Fruit fly (Drosophila melanogaster): Measurements from ENCODE around the gene Neto.
A peak's percentile ranks its signal among the peaks of the same experiment; 100 is the strongest.

Gene Neto

DNA sequence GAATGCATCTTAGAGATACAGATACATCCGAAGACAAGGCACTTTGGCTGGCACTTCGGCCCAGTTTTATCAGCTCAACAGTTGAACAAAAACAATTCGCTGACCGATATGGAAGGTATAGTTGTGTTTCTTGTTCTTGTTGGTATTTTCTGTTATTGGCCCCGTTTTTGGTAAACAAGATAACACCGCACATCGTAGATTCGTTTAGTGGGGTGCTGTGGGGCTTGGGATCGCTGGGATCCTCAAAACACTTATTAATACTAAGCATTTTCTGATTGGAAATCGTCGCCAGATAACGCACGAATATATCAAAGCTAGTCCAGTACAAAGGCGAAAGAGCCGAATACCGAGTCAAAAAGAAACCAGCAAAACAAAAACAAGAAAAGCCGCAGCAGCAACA is 42.1 kb upstream of the Neto start:
- TF ChIP-seq Snoo (tag; optimal IDR thresholded peaks at IDR 0.05) = no peak
- no peak for TF ChIP-seq CG4496 (GFP tag; IDR thresholded peaks at IDR 0.05)
- TF ChIP-seq rn (GFP tag; IDR thresholded peaks at IDR 0.05) = no peak
- TF ChIP-seq gl (tag; optimal IDR thresholded peaks at IDR 0.05) = peak; percentile 15
- TF ChIP-seq CG15710 (tag; optimal IDR thresholded peaks at IDR 0.05) = no peak
- TF ChIP-seq CG9948 (tag; optimal IDR thresholded peaks at IDR 0.05) = no peak
- no peak for TF ChIP-seq CG8159 (tag; optimal IDR thresholded peaks at IDR 0.05)
- TF ChIP-seq CG10348 (GFP tag; IDR thresholded peaks at IDR 0.05) = no peak
- no peak for TF ChIP-seq D1 (tag; optimal IDR thresholded peaks at IDR 0.05)
- TF ChIP-seq CG17806 (tag; optimal IDR thresholded peaks at IDR 0.05) = no peak
- peak; percentile 68 for TF ChIP-seq EcR (GFP tag; optimal IDR thresholded peaks at IDR 0.05)
- no peak for TF ChIP-seq CG8301 (tag; optimal IDR thresholded peaks at IDR 0.05)
- no peak for TF ChIP-seq Pif1B (GFP tag; optimal IDR thresholded peaks at IDR 0.05)
- TF ChIP-seq CG14655 (GFP tag; optimal IDR thresholded peaks at IDR 0.05) = no peak
- TF ChIP-seq CG13204 (GFP tag; optimal IDR thresholded peaks at IDR 0.05) = no peak
- TF ChIP-seq CG34367 (tag; optimal IDR thresholded peaks at IDR 0.05) = no peak
- TF ChIP-seq Pif1A (GFP tag; optimal IDR thresholded peaks at IDR 0.05) = no peak
- TF ChIP-seq CG32121 (GFP tag; IDR thresholded peaks at IDR 0.05) = no peak
- peak; percentile 6; the same call in 1 of the 2 replicates for TF ChIP-seq Ets98B (GFP tag; IDR thresholded peaks at IDR 0.05)
- no peak for TF ChIP-seq fd96Ca (GFP tag; IDR thresholded peaks at IDR 0.05)
- TF ChIP-seq CG12605 (GFP tag; IDR thresholded peaks at IDR 0.05) = peak; percentile 24; the same call in 1 of the 2 replicates

DNA sequence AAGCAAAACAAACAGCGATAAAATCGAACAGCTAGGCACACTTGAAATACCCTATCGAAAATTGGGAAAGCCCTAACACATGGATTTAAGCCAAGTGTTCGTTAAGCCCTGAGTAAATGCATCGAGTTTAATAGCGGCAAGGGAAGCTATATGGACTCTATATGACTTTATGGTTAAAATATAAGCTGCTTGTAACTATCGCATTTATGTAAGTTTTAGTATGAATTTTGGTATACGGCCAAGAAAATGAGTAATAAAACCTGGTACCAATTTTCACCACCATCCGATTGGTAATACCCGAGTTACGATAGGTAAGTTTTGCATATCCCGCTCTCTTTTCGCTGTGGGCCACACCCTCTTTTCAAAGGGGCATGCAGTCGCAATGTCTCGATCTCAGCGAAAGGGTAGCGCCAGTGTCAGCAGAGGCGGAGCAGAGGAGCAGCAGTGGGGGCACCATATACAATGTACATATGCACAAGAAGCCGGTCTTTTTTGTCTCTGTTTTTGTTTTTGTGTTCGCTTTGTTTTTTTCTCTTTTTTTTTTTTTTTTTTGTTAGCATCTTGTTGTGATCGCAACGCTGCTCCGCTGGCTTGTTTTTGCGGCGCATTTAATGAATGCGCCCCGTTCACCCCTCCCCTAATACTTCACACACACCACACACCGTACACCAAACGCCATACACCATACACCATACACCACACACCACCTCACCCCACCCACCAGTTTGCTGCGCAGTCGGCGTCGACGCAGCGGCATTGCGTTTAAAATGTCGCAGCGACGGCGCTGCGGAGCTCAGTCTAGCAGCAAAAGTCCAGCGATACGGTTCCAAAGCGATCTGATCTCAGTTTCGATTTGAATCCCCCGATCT is 41.5 kb upstream of the Neto start, which contains the start of gene GstT4:
Gene GstT4 (plus strand): TSS at position 788 of the 869 bp plus-strand sequence.
- TF ChIP-seq CG10348 (GFP tag; IDR thresholded peaks at IDR 0.05) = peak; percentile 55
- peak; percentile 97 for TF ChIP-seq Pif1B (GFP tag; optimal IDR thresholded peaks at IDR 0.05)
- TF ChIP-seq CG17806 (tag; optimal IDR thresholded peaks at IDR 0.05) = peak; percentile 84
- TF ChIP-seq CG15710 (tag; optimal IDR thresholded peaks at IDR 0.05) = peak; percentile 86
- TF ChIP-seq Ets98B (GFP tag; IDR thresholded peaks at IDR 0.05) = peak; percentile 98
- TF ChIP-seq CG12605 (GFP tag; IDR thresholded peaks at IDR 0.05) = peak; percentile 100
- peak; percentile 84 for TF ChIP-seq Snoo (tag; optimal IDR thresholded peaks at IDR 0.05)
- peak; percentile 2 for TF ChIP-seq D1 (tag; optimal IDR thresholded peaks at IDR 0.05)
- peak; percentile 81 for TF ChIP-seq CG8159 (tag; optimal IDR thresholded peaks at IDR 0.05)
- peak; percentile 84 for TF ChIP-seq CG9948 (tag; optimal IDR thresholded peaks at IDR 0.05)
- TF ChIP-seq CG4496 (GFP tag; IDR thresholded peaks at IDR 0.05) = peak; percentile 99
- peak; percentile 98 for TF ChIP-seq fd96Ca (GFP tag; IDR thresholded peaks at IDR 0.05)
- peak; percentile 83 for TF ChIP-seq CG14655 (GFP tag; optimal IDR thresholded peaks at IDR 0.05)
- peak; percentile 72 for TF ChIP-seq EcR (GFP tag; optimal IDR thresholded peaks at IDR 0.05)
- TF ChIP-seq rn (GFP tag; IDR thresholded peaks at IDR 0.05) = peak; percentile 93
- TF ChIP-seq CG32121 (GFP tag; IDR thresholded peaks at IDR 0.05) = peak; percentile 97
- peak; percentile 69 for TF ChIP-seq CG8301 (tag; optimal IDR thresholded peaks at IDR 0.05)
- TF ChIP-seq Pif1A (GFP tag; optimal IDR thresholded peaks at IDR 0.05) = peak; percentile 97
- peak; percentile 97 for TF ChIP-seq CG13204 (GFP tag; optimal IDR thresholded peaks at IDR 0.05)
- TF ChIP-seq CG34367 (tag; optimal IDR thresholded peaks at IDR 0.05) = peak; percentile 90
- peak; percentile 97 for TF ChIP-seq gl (tag; optimal IDR thresholded peaks at IDR 0.05)

DNA sequence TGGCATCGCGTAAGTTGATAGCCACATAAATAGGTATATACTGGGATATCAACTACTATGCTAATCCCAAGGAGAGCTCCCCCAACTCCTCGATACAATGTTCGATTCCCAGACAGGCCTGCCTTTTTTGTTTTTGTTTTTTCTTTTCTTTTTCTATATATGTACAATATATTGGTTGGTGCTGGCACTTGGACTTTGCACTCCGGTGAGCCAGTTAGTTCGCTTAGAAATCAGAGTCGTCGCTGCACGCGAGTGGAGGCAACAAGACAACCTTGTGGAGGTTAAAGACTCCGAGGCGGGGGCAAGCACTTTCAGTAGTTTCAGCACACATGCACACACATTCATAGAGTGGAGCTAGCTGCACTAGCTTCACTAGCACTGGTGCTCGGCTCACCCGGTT is 39.4 kb upstream of the Neto start:
- TF ChIP-seq Pif1A (GFP tag; optimal IDR thresholded peaks at IDR 0.05) (peak; percentile 60), CG13204 (GFP tag; optimal IDR thresholded peaks at IDR 0.05) (peak; percentile 40), CG14655 (GFP tag; optimal IDR thresholded peaks at IDR 0.05) (peak; percentile 53), EcR (GFP tag; optimal IDR thresholded peaks at IDR 0.05) (peak; percentile 82), CG32121 (GFP tag; IDR thresholded peaks at IDR 0.05) (no peak), gl (tag; optimal IDR thresholded peaks at IDR 0.05) (peak; percentile 54), CG12605 (GFP tag; IDR thresholded peaks at IDR 0.05) (peak; percentile 41), CG4496 (GFP tag; IDR thresholded peaks at IDR 0.05) (peak; percentile 54; the same call in 2 of the 3 replicates), fd96Ca (GFP tag; IDR thresholded peaks at IDR 0.05) (0 out of 3 replicates have a peak, but pooled peaks have one; percentile 47), CG8301 (tag; optimal IDR thresholded peaks at IDR 0.05) (peak; percentile 2), Ets98B (GFP tag; IDR thresholded peaks at IDR 0.05) (peak; percentile 18; the same call in 1 of the 2 replicates), CG17806 (tag; optimal IDR thresholded peaks at IDR 0.05) (no peak), Snoo (tag; optimal IDR thresholded peaks at IDR 0.05) (no peak), Pif1B (GFP tag; optimal IDR thresholded peaks at IDR 0.05) (no peak), D1 (tag; optimal IDR thresholded peaks at IDR 0.05) (no peak)

DNA sequence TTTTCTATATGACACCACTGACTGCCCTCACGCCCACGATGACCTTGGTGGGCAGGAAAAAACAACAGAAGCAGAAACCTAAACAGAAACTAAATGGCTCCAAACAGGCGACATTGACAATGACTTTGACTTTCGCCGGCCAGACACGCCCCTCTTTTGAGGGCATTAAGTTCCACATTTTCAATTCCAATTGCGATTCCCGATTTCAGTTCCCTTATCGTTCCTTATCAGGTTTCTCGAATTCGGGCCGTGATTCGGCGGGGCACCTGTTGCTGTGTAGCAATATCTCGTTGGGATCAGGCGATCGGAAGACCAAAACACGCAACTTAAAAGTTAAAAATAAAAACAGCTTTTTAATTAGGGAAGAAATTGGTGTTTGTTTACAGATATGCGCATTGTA is 38.0 kb upstream of the Neto start:
- TF ChIP-seq CG4496 (GFP tag; IDR thresholded peaks at IDR 0.05) (no peak), Pif1A (GFP tag; optimal IDR thresholded peaks at IDR 0.05) (no peak), CG32121 (GFP tag; IDR thresholded peaks at IDR 0.05) (no peak), fd96Ca (GFP tag; IDR thresholded peaks at IDR 0.05) (no peak)

DNA sequence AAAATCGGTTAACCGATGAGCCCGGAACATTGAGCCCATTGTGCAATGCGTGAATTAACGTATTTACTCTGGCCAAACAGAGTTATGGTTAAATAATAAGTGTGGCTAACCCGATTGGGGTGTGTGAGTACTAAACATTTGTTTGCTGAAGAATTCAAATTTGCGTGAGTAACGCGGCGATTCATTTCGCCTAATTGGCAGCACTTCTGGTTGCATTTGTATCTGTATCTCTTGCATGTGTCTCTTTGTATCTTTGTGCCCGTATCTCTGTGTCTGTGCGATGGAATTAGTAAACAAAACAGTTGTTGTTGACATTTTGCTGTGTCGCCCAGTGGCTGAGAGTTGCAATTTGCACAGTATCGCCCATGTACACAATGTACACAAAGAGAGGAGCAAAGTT is 34.8 kb upstream of the Neto start:
- TF ChIP-seq CG34367 (tag; optimal IDR thresholded peaks at IDR 0.05) (no peak), EcR (GFP tag; optimal IDR thresholded peaks at IDR 0.05) (no peak), D1 (tag; optimal IDR thresholded peaks at IDR 0.05) (no peak), CG15710 (tag; optimal IDR thresholded peaks at IDR 0.05) (no peak), rn (GFP tag; IDR thresholded peaks at IDR 0.05) (no peak)
